Worm (Caenorhabditis elegans): Measurements from ENCODE around the gene cyk-1.

DNA sequence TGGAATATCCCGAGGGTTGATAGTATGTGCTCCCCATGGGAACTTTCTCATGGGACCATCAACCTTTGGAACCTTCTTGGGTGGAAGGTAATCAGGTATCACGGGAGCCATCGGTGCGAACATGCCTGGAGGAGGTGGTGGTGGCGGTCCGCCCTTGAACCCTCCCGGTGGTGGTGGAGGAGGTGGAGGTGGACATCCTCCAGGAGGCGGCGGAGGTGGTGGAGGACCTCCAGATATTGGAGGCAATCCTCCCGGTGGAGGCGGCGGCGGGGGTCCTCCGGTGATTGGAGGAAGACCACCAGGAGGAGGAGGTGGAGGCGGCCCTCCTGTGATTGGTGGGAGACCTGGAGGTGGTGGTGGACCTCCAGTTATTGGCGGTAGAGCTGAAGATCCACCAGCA is 3.2 kb downstream of the cyk-1 start:
- no peak for TF ChIP-seq mep-1 (tag; optimal IDR thresholded peaks at IDR 0.05)
- no peak for TF ChIP-seq lsy-2 (tag; optimal IDR thresholded peaks at IDR 0.05)
- no peak for TF ChIP-seq lin-13 (tag; optimal IDR thresholded peaks at IDR 0.05)
- no peak for TF ChIP-seq nhr-28 (tag; optimal IDR thresholded peaks at IDR 0.05)
